Worm (Caenorhabditis elegans): ENCODE data around the gene wdr-46.

ce11 chrIV:12359979-12360378, 12.1 kb upstream of the wdr-46 start:
- TF ChIP-seq ceh-82 (tag; optimal IDR thresholded peaks at IDR 0.05) (no peak), tbx-2 (tag; optimal IDR thresholded peaks at IDR 0.05) (no peak), ama-1 (optimal IDR thresholded peaks at IDR 0.05) (no peak), lin-15B (tag; optimal IDR thresholded peaks at IDR 0.05) (no peak), ceh-90 (tag; optimal IDR thresholded peaks at IDR 0.05) (no peak), skn-1 (tag; optimal IDR thresholded peaks at IDR 0.05) (no peak), elt-3 (tag; optimal IDR thresholded peaks at IDR 0.05) (no peak)

All from whole organism, L1 larva.